Worm (Caenorhabditis elegans): ENCODE data around the gene fib-1.

The fib-1 gene

DNA sequence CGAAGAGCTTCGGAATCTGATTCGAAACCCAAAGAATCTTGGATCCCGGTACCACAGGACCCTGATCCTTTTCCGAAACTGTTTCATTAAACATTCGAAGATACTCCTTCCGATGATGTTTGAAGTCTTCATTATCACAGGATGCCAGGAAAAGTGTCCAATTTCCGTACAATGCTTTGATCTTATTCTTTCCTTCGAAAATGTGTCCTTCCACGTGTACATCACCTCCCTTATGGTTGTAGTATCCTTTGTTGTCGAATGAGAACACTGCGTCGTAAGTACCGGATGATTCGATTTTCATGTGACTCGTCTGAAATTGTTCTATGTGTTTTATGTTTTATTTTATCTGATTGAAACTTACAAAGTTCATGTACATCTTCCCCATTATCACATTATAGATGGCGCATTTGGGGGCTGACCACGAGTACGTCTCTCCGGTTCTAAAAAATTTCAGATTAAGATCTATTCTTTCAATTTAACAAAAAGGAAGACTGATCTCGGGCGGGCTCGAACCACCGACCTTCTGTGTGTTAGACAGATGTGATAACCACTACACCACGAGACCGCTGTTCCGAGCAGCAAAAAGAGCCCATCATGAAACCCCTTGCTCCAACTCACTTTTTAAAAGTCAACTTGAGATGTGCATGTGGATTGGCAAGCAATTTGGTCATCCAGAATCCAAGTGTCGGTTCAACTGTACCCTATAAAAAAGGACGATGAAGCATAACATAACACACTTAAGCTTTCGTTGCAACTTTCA, 10.7 kb upstream of the fib-1 start (continued):
- TF ChIP-seq K11D2.4 (GFP tag; IDR thresholded peaks at IDR 0.05) = no peak
- no peak for TF ChIP-seq pha-4 (tag; optimal IDR thresholded peaks at IDR 0.05)
- no peak for TF ChIP-seq aptf-2 (GFP tag; conservative IDR thresholded peaks at IDR 0.05)
- 0 out of 2 replicates have a peak, but pooled peaks have one; percentile 29 for TF ChIP-seq dox-1 (GFP tag; IDR thresholded peaks at IDR 0.05)
- no peak for TF ChIP-seq snpc-4 (GFP tag; optimal IDR thresholded peaks at IDR 0.05)
- TF ChIP-seq snpc-4 (tag; optimal IDR thresholded peaks at IDR 0.05) = peak in 1 of 4 experiments; percentile 59
- no peak for TF ChIP-seq Y67H2A.10 (GFP tag; conservative IDR thresholded peaks at IDR 0.05)
- no peak for TF ChIP-seq madf-10 (tag; optimal IDR thresholded peaks at IDR 0.05)
- TF ChIP-seq egl-44 (GFP tag; IDR thresholded peaks at IDR 0.05) = no peak
- TF ChIP-seq atf-7 (tag; optimal IDR thresholded peaks at IDR 0.05) = no peak
- TF ChIP-seq attf-5 (GFP tag; optimal IDR thresholded peaks at IDR 0.05) = no peak
- no peak for TF ChIP-seq tbx-9 (tag; optimal IDR thresholded peaks at IDR 0.05; ENCODE audit: borderline replicate concordance)
- 0 out of 2 replicates have a peak, but pooled peaks have one; percentile 31 for TF ChIP-seq Y79H2A.3 (GFP tag; conservative IDR thresholded peaks at IDR 0.05)
- TF ChIP-seq akir-1 (GFP tag; optimal IDR thresholded peaks at IDR 0.05) = no peak
- no peak for TF ChIP-seq ztf-28 (GFP tag; IDR thresholded peaks at IDR 0.05)
- TF ChIP-seq Y95B8A.8 (GFP tag; IDR thresholded peaks at IDR 0.05) = no peak
- TF ChIP-seq F22D6.2 (tag; optimal IDR thresholded peaks at IDR 0.05) = no peak
- TF ChIP-seq ama-1 (optimal IDR thresholded peaks at IDR 0.05) = no peak
- no peak for TF ChIP-seq ama-1 (GFP tag; optimal IDR thresholded peaks at IDR 0.05)
- peak; percentile 45; the same call in 1 of the 2 replicates for TF ChIP-seq pbrm-1 (GFP tag; IDR thresholded peaks at IDR 0.05)
- TF ChIP-seq madf-8 (GFP tag; conservative IDR thresholded peaks at IDR 0.05) = no peak

ce11 chrV:15011560-15011959, 9.5 kb upstream of the fib-1 start, which contains the start of gene nmr-2:
TSS of gene nmr-2 (minus strand) at chrV:15011660.
- no peak for TF ChIP-seq unc-130 (GFP tag; optimal IDR thresholded peaks at IDR 0.05)
- no peak for TF ChIP-seq lin-40 (tag; optimal IDR thresholded peaks at IDR 0.05)
- TF ChIP-seq hrde-1 (tag; optimal IDR thresholded peaks at IDR 0.05; ENCODE audit: borderline replicate concordance) = no peak
- no peak for TF ChIP-seq F37B4.10 (GFP tag; IDR thresholded peaks at IDR 0.05)
- TF ChIP-seq madf-10 (tag; optimal IDR thresholded peaks at IDR 0.05) = no peak
- TF ChIP-seq hmg-20 (GFP tag; IDR thresholded peaks at IDR 0.05) = no peak
- TF ChIP-seq hmg-1.2 (GFP tag; IDR thresholded peaks at IDR 0.05) = no peak
- no peak for TF ChIP-seq dpff-1 (tag; optimal IDR thresholded peaks at IDR 0.05)
- TF ChIP-seq F49E8.2 (tag; optimal IDR thresholded peaks at IDR 0.05; ENCODE audit: insufficient read depth) = no peak

ce11 chrV:15004800-15005199, 2.8 kb upstream of the fib-1 start, which contains the start of gene hrde-2:
TSS of gene hrde-2 (plus strand) at chrV:15005100.
- TF ChIP-seq ztf-25 (GFP tag; IDR thresholded peaks at IDR 0.05) = no peak
- no peak for TF ChIP-seq F22D6.2 (tag; optimal IDR thresholded peaks at IDR 0.05)
- TF ChIP-seq madf-8 (GFP tag; conservative IDR thresholded peaks at IDR 0.05) = no peak
- TF ChIP-seq ztf-6 (GFP tag; IDR thresholded peaks at IDR 0.05) = no peak
- TF ChIP-seq ets-4 (GFP tag; optimal IDR thresholded peaks at IDR 0.05) = no peak
- TF ChIP-seq sea-2 (GFP tag; IDR thresholded peaks at IDR 0.05) = no peak
- no peak for TF ChIP-seq F33H1.4 (GFP tag; IDR thresholded peaks at IDR 0.05)
- TF ChIP-seq hmg-1.2 (GFP tag; IDR thresholded peaks at IDR 0.05) = no peak
- TF ChIP-seq B0336.3 (GFP tag; IDR thresholded peaks at IDR 0.05) = no peak
- TF ChIP-seq K11D2.4 (GFP tag; IDR thresholded peaks at IDR 0.05) = no peak
- TF ChIP-seq nfyb-1 (GFP tag; IDR thresholded peaks at IDR 0.05) = no peak
- no peak for TF ChIP-seq gei-17 (GFP tag; optimal IDR thresholded peaks at IDR 0.05)
- TF ChIP-seq egrh-3 (GFP tag; IDR thresholded peaks at IDR 0.05) = no peak
- no peak for TF ChIP-seq B0261.1 (tag; optimal IDR thresholded peaks at IDR 0.05)
- no peak for TF ChIP-seq bed-2 (GFP tag; IDR thresholded peaks at IDR 0.05)
- TF ChIP-seq ama-1 (optimal IDR thresholded peaks at IDR 0.05) = no peak
- TF ChIP-seq ama-1 (GFP tag; optimal IDR thresholded peaks at IDR 0.05) = no peak
- no peak for TF ChIP-seq F23B12.7 (tag; optimal IDR thresholded peaks at IDR 0.05; ENCODE audit: insufficient read depth)

Measured in whole organism, young adult.